Fruit fly (Drosophila melanogaster): ENCODE measurements around the gene Cbp20.

Gene Cbp20

dm6 chr3R:18164052-18164722, at the start of gene Cbp20, which contains the start of gene CG7218:
Gene Cbp20 (plus strand): TSS chr3R:18164661.
Gene CG7218 (minus strand): TSS chr3R:18164397.
- no peak for TF ChIP-seq usp (GFP tag; optimal IDR thresholded peaks at IDR 0.05)
- TF ChIP-seq CG8478 (optimal IDR thresholded peaks at IDR 0.05) = no peak
- TF ChIP-seq EcR (GFP tag; optimal IDR thresholded peaks at IDR 0.05) = no peak
- no peak for TF ChIP-seq Dll (optimal IDR thresholded peaks at IDR 0.05)
- no peak for TF ChIP-seq psq (optimal IDR thresholded peaks at IDR 0.05)
- TF ChIP-seq pan (optimal IDR thresholded peaks at IDR 0.05) = no peak

DNA sequence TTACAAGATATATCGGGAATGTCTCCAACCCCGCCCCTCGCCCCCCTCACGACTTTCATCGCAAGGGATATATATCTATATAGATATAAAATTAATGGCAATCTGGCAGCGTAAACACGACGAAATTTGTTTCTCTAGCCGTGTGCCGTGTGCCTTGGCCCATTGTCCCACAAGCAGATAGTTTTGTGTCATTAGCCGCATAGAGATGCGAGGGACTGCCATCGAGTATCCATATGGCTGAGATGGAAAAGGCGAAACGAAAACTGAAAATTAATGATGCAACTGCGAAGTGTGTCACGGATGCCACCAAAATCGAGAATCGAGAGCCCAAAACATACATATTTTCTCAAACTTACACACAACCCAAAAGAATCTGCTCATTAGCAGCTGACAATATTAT, 49.6 kb upstream of the Cbp20 start:
- TF ChIP-seq EcR (GFP tag; optimal IDR thresholded peaks at IDR 0.05) = no peak
- TF ChIP-seq pan (optimal IDR thresholded peaks at IDR 0.05) = no peak
- TF ChIP-seq Dll (optimal IDR thresholded peaks at IDR 0.05) = no peak
- TF ChIP-seq usp (GFP tag; optimal IDR thresholded peaks at IDR 0.05) = no peak
- no peak for TF ChIP-seq CG8478 (optimal IDR thresholded peaks at IDR 0.05)
- TF ChIP-seq psq (optimal IDR thresholded peaks at IDR 0.05) = no peak

DNA sequence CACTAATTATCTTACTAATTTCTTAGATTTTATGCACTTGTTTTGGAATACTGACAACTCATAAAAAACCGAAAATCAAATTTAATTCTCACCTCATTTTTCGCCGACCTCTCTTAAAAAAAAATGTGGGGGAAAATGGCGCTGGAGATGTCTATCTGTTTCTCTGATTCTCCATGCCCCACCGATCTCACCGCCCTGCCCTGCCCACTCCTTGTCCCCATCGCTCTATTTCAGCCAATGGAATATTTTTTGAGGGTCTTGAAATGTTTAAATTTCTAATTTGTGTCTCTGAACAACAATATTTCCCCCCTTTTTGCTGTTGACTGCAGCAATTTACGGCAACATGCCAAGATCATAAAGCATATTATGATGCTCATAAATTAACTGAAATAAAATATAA, 46.9 kb upstream of the Cbp20 start:
- TF ChIP-seq CG8478 (optimal IDR thresholded peaks at IDR 0.05) (no peak), EcR (GFP tag; optimal IDR thresholded peaks at IDR 0.05) (no peak), psq (optimal IDR thresholded peaks at IDR 0.05) (no peak), pan (optimal IDR thresholded peaks at IDR 0.05) (no peak), Dll (optimal IDR thresholded peaks at IDR 0.05) (no peak), usp (GFP tag; optimal IDR thresholded peaks at IDR 0.05) (no peak)

- TF ChIP-seq psq (optimal IDR thresholded peaks at IDR 0.05) (no peak), EcR (GFP tag; optimal IDR thresholded peaks at IDR 0.05) (no peak), CG8478 (optimal IDR thresholded peaks at IDR 0.05) (no peak), usp (GFP tag; optimal IDR thresholded peaks at IDR 0.05) (no peak), pan (optimal IDR thresholded peaks at IDR 0.05) (no peak)
These were observed 46.2 kb upstream of the Cbp20 start for dm6 chr3R:18118239-18118638.

dm6 chr3R:18118695-18119094, 45.8 kb upstream of the Cbp20 start:
- TF ChIP-seq psq (optimal IDR thresholded peaks at IDR 0.05) = no peak
- TF ChIP-seq EcR (GFP tag; optimal IDR thresholded peaks at IDR 0.05) = no peak
- no peak for TF ChIP-seq usp (GFP tag; optimal IDR thresholded peaks at IDR 0.05)
- TF ChIP-seq CG8478 (optimal IDR thresholded peaks at IDR 0.05) = no peak

DNA sequence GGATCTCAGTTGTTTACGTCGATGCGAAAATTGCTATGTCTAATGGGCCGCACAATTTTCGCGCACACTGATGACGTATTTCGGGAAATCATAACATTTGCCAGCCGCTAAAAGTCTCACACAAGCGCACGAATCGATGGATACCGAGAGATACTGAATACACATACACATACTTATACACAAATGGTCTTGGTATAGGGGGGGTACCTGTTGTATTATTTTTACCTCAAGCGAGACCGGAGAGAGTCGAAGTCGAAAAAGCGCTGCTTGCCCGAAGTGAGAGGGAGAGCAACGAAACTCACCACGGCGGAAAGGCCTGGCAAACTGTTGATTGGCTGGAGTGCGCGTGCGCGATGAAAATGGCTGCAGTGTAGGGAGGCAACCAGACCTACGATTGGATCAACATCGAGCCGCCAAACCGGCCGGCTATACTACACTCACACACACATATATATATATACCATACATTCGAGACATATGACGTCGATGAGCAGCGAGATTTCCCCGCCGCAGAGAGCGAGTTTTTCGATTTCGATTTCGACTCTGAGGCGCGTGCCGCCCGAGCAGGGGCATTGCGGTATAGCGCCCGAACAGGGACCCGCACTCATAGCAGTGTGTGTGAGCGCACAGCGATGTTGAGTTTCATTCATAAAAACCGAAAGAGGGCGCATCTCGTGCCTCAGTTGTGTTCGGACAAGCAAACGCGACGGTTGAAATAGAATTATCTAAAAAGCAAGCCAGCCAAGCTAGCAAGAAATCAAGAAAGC, 42.9 kb upstream of the Cbp20 start:
- TF ChIP-seq Dll (optimal IDR thresholded peaks at IDR 0.05) (peak; percentile 16), CG8478 (optimal IDR thresholded peaks at IDR 0.05) (peak; percentile 19), pan (optimal IDR thresholded peaks at IDR 0.05) (no peak)

DNA sequence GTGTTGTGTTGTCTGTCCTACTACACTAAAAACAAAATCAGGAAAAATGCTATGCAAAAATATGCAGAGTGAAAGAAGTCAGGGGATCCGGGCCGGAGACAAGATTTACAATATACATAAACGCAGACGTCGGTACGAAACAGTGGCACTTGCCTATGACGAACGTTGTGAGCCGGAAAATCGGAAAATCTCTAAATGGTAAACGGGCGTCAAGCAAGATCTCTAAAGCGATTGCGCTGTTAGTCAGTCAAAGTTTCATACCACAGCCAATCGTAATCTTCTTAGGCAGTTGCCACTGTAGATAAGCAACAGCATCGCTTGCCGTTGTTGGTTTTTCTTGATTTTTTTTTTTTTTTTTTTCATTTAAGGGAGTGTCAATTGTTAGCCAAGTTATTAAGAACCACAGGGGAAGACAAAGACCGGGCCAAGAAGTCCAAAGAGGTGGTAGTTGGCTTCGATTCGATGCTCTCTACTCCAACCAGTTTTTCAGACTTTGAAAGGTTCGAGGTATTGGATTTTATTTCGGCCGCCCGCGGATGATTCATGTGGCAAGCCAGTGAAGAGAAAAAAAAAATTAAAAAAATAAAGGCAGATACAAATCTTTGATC, 39.3 kb upstream of the Cbp20 start:
- TF ChIP-seq usp (GFP tag; optimal IDR thresholded peaks at IDR 0.05) (no peak), psq (optimal IDR thresholded peaks at IDR 0.05) (no peak)

DNA sequence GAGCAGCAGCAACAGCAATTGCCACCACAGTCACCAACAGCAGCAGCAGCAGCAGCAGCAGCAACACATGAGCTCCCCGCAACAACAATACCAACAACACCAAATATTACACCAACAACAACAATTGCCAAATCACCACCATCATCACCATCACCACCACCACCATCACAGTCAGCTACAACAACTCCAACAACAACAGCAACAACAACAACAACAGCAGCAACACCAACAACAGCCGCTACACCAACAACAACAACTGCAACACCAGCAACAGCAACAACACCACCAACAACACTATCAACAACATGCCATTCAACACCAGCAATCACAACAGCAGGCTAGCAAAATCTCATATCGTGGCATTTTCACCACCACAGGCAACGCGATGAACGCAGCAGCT, 33.7 kb upstream of the Cbp20 start:
- TF ChIP-seq psq (optimal IDR thresholded peaks at IDR 0.05) (no peak), Dll (optimal IDR thresholded peaks at IDR 0.05) (no peak), pan (optimal IDR thresholded peaks at IDR 0.05) (no peak), EcR (GFP tag; optimal IDR thresholded peaks at IDR 0.05) (no peak), usp (GFP tag; optimal IDR thresholded peaks at IDR 0.05) (no peak), CG8478 (optimal IDR thresholded peaks at IDR 0.05) (no peak)

DNA sequence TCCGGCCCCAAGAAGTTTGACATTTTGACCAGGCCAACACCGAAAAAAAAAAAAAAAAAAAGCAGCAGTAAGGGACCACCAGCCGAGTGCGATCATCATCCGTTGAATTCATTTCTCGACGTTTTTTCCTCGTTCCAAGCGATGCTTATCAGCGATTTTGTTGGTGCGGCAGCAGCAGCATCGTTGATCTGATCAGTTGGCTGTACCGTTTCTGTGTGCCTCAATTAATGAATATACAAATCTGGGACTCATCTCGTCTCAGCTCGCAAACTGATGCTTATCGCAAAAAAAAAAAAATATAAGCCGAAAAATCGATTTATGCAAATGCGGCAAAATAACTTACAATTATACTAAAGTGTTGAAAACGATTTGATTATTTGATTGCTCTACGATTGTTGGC, 19.6 kb upstream of the Cbp20 start:
- TF ChIP-seq psq (optimal IDR thresholded peaks at IDR 0.05) (no peak), EcR (GFP tag; optimal IDR thresholded peaks at IDR 0.05) (no peak), usp (GFP tag; optimal IDR thresholded peaks at IDR 0.05) (no peak), Dll (optimal IDR thresholded peaks at IDR 0.05) (no peak)

- TF ChIP-seq CG8478 (optimal IDR thresholded peaks at IDR 0.05) (no peak), Dll (optimal IDR thresholded peaks at IDR 0.05) (no peak), psq (optimal IDR thresholded peaks at IDR 0.05) (no peak), EcR (GFP tag; optimal IDR thresholded peaks at IDR 0.05) (no peak), usp (GFP tag; optimal IDR thresholded peaks at IDR 0.05) (no peak), pan (optimal IDR thresholded peaks at IDR 0.05) (no peak)
These were observed 17.8 kb upstream of the Cbp20 start for dm6 chr3R:18146629-18147028.

DNA sequence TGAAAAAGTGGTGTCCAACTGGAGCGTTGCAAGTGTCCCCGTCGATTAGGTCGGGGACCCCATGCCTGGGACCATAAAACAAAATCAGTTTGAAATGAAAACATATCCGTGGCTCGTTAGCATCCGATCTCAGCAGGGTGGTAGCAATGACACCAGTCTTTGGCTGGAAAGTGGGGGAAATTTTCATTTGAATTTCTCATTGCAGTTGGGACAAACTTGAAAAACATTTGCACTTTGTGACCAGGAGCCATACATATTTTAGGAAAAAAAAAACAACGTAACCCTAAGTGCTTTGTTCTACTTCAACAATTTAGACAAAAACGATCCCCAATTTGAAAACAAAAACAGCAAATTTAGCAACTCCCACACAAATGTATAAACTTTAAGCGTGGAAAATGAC, 12.6 kb upstream of the Cbp20 start, which contains the start of gene CG14316:
Gene CG14316 (plus strand): TSS at position 301 of the 400 bp plus-strand sequence.
- TF ChIP-seq CG8478 (optimal IDR thresholded peaks at IDR 0.05) (no peak), EcR (GFP tag; optimal IDR thresholded peaks at IDR 0.05) (no peak), Dll (optimal IDR thresholded peaks at IDR 0.05) (no peak), pan (optimal IDR thresholded peaks at IDR 0.05) (no peak)

DNA sequence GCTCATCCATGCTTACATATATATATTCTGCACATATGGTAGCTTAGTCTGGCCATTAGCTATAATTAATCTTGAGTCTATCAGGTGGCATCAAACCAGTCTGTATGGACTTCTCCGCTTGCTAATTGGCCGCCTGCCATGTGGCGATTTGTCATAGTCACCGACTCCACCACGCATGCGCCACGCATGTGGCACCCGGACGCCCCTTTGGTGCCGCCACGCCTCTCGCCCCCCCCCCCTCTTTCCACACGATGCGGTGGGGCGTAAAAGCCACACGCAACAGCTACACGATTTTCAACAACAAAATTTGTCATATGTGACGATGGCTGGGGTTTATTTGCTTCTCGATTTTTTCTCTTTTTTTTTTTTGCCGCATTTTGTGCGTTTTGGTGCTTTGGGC, 10.8 kb upstream of the Cbp20 start:
- TF ChIP-seq psq (optimal IDR thresholded peaks at IDR 0.05) = no peak
- TF ChIP-seq EcR (GFP tag; optimal IDR thresholded peaks at IDR 0.05) = no peak
- no peak for TF ChIP-seq usp (GFP tag; optimal IDR thresholded peaks at IDR 0.05)
- no peak for TF ChIP-seq CG8478 (optimal IDR thresholded peaks at IDR 0.05)
- TF ChIP-seq Dll (optimal IDR thresholded peaks at IDR 0.05) = no peak
- no peak for TF ChIP-seq pan (optimal IDR thresholded peaks at IDR 0.05)
